Worm (Caenorhabditis elegans): Measurements from ENCODE around the gene pap-3.
A peak's percentile ranks its signal among the peaks of the same experiment; 100 is the strongest.

pap-3 gene

DNA sequence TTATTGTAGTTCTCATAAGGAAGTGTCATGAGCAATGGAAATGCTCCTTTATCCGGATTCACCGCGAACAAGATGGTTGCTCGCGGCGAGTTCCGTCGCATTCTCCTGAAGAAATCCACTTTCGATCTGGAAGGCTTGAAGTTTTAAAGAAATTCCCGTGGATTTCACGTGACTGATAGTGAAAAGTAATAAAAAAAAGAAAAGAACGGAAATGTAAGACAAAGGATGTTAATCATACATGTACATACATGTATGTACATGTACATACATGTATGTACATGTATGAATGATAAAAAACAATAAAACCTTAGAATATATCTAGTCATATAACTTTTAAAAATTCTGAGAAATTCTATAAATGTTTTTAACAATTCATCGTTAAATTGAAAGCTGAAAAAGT lies 40.0 kb upstream of the pap-3 start, which contains the start of gene clh-1:
TSS of gene clh-1 (minus strand) at position 101 of the 400 bp plus-strand sequence.
- no peak for TF ChIP-seq unc-39 (tag; optimal IDR thresholded peaks at IDR 0.05)
- no peak for TF ChIP-seq snpc-4 (tag; optimal IDR thresholded peaks at IDR 0.05)
- TF ChIP-seq tbx-2 (tag; optimal IDR thresholded peaks at IDR 0.05) = no peak
- TF ChIP-seq hmg-11 (tag; optimal IDR thresholded peaks at IDR 0.05) = no peak
- no peak for TF ChIP-seq nhr-77 (tag; optimal IDR thresholded peaks at IDR 0.05)
- no peak for TF ChIP-seq elt-1 (tag; optimal IDR thresholded peaks at IDR 0.05)
- TF ChIP-seq sea-2 (GFP tag; optimal IDR thresholded peaks at IDR 0.05) = no peak
- no peak for TF ChIP-seq ama-1 (optimal IDR thresholded peaks at IDR 0.05)
- TF ChIP-seq ceh-9 (tag; optimal IDR thresholded peaks at IDR 0.05) = no peak
- no peak for TF ChIP-seq daf-12 (tag; optimal IDR thresholded peaks at IDR 0.05)
- no peak for TF ChIP-seq egl-5 (tag; optimal IDR thresholded peaks at IDR 0.05)
- TF ChIP-seq ceh-28 (tag; optimal IDR thresholded peaks at IDR 0.05) = no peak
- no peak for TF ChIP-seq fkh-10 (GFP tag; optimal IDR thresholded peaks at IDR 0.05)
- TF ChIP-seq skn-1 (tag; optimal IDR thresholded peaks at IDR 0.05) = no peak
- no peak for TF ChIP-seq ZK546.5 (tag; optimal IDR thresholded peaks at IDR 0.05)
- TF ChIP-seq nhr-25 (tag; optimal IDR thresholded peaks at IDR 0.05) = no peak

DNA sequence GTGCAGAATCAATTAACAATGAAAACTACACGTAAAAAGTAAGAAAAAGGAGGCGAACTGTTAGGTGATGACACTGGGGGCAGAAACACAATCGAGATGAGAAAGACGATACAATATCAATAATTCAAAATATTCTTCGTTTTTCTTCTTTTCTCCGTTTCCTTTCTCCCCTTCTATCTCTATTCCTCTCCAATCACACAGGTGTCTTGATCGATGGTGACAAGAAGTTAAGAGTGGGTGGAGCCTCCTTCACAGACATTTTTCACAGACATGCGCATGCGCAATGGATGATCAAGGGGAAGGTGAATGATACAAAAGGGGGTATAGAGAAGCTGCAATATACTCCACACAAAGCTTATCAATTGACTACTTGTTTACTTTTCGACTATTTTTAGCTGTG lies 38.4 kb upstream of the pap-3 start:
- TF ChIP-seq jun-1 (tag; optimal IDR thresholded peaks at IDR 0.05) (no peak), nhr-11 (tag; optimal IDR thresholded peaks at IDR 0.05) (no peak), nfya-1 (tag; optimal IDR thresholded peaks at IDR 0.05; ENCODE audit: insufficient read depth) (no peak), pha-4 (tag; optimal IDR thresholded peaks at IDR 0.05) (no peak), fkh-10 (GFP tag; optimal IDR thresholded peaks at IDR 0.05) (no peak), lin-15B (tag; optimal IDR thresholded peaks at IDR 0.05) (no peak), nhr-25 (tag; optimal IDR thresholded peaks at IDR 0.05) (no peak), ceh-28 (tag; optimal IDR thresholded peaks at IDR 0.05) (no peak), sea-2 (GFP tag; optimal IDR thresholded peaks at IDR 0.05) (no peak), aly-2 (tag; optimal IDR thresholded peaks at IDR 0.05) (no peak), egl-5 (tag; optimal IDR thresholded peaks at IDR 0.05) (no peak), unc-62 (GFP tag; optimal IDR thresholded peaks at IDR 0.05) (no peak), nhr-28 (tag; optimal IDR thresholded peaks at IDR 0.05) (no peak), elt-2 (tag; optimal IDR thresholded peaks at IDR 0.05) (no peak), mdl-1 (tag; optimal IDR thresholded peaks at IDR 0.05) (no peak), eor-1 (tag; optimal IDR thresholded peaks at IDR 0.05) (no peak), nhr-23 (tag; optimal IDR thresholded peaks at IDR 0.05) (no peak), fkh-2 (tag; optimal IDR thresholded peaks at IDR 0.05) (no peak), hmg-11 (tag; optimal IDR thresholded peaks at IDR 0.05) (no peak), nhr-67 (tag; optimal IDR thresholded peaks at IDR 0.05) (no peak)

DNA sequence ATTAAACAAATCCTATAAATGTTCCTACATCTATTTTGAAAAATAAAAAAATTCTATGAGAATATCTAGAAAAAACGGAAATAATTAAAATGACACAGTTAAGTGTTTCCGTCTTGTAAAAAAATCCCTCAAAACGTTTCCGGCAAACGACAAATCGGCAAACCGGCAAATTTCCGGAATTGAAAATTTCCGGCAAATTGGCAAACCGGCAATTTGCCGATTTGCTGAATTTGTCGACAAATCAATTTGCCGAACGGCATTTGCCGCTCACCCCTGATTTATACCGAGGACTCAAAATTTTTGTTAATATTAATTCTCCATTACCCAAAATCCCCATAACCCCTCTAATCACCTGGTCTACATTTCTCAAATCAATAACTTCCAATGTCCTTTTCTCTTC lies 36.7 kb upstream of the pap-3 start:
- TF ChIP-seq hmg-11 (tag; optimal IDR thresholded peaks at IDR 0.05) (no peak), lsy-12 (tag; optimal IDR thresholded peaks at IDR 0.05) (no peak), nhr-76 (tag; optimal IDR thresholded peaks at IDR 0.05) (no peak), nhr-28 (tag; optimal IDR thresholded peaks at IDR 0.05) (no peak), aly-2 (tag; optimal IDR thresholded peaks at IDR 0.05) (no peak), nhr-23 (tag; optimal IDR thresholded peaks at IDR 0.05) (no peak), snpc-4 (tag; optimal IDR thresholded peaks at IDR 0.05) (no peak), elt-2 (tag; optimal IDR thresholded peaks at IDR 0.05) (no peak), lin-39 (tag; optimal IDR thresholded peaks at IDR 0.05) (no peak), unc-39 (tag; optimal IDR thresholded peaks at IDR 0.05) (no peak), ama-1 (optimal IDR thresholded peaks at IDR 0.05) (no peak), jun-1 (tag; optimal IDR thresholded peaks at IDR 0.05) (no peak), elt-1 (tag; optimal IDR thresholded peaks at IDR 0.05) (no peak), egl-27 (tag; optimal IDR thresholded peaks at IDR 0.05) (no peak)

DNA sequence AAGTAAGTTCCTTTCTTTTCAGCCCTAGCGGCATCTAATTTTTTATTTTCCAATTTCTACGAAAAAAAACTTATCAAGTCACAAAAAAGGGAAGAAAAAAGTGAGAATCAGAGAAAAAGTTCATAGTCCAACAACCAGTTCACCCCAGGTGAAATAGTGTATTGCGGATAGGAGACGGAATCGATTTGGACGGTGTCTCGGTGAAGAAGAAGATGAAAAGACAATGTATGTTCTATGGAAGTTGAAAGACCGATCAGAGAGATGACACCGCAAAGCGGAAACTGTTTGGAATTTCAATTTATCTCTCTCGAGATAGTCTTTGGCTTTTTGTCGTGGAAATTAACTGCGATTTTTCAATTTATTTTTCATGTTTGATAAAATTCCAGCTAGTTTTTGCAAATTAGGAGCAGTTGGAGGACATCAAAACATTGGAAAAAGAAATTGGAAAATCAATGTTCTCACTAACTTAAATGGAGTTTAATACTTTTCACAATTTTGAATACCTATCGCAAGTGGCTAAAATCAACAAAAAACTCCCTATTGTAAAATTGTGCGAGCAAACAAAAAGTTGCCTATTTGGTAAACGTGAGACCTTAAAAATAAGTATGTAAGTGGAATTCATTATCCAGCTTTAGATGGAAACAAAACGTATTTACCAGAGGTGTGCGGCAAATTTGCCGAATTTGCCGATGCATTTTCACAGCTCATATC lies 36.0 kb upstream of the pap-3 start:
- peak; percentile 69 for TF ChIP-seq nhr-23 (tag; optimal IDR thresholded peaks at IDR 0.05)
- TF ChIP-seq fkh-2 (tag; optimal IDR thresholded peaks at IDR 0.05) = no peak
- TF ChIP-seq nhr-25 (tag; optimal IDR thresholded peaks at IDR 0.05) = peak; percentile 70
- no peak for TF ChIP-seq lsy-12 (tag; optimal IDR thresholded peaks at IDR 0.05)
- TF ChIP-seq nfya-1 (tag; optimal IDR thresholded peaks at IDR 0.05; ENCODE audit: insufficient read depth) = no peak
- no peak for TF ChIP-seq egl-27 (tag; optimal IDR thresholded peaks at IDR 0.05)
- TF ChIP-seq nhr-12 (tag; optimal IDR thresholded peaks at IDR 0.05) = no peak
- no peak for TF ChIP-seq fkh-10 (GFP tag; optimal IDR thresholded peaks at IDR 0.05)
- no peak for TF ChIP-seq mml-1 (tag; optimal IDR thresholded peaks at IDR 0.05)
- TF ChIP-seq nhr-43 (tag; optimal IDR thresholded peaks at IDR 0.05; ENCODE audit: poor library complexity, severe bottlenecking) = peak; percentile 72
